Fruit fly (Drosophila melanogaster): ENCODE data around the gene Amnionless.

Amnionless gene

dm6 chr2L:267441-268089 lies 21.4 kb downstream of the Amnionless start, which contains the start of gene CG17075 (continued):
- TF ChIP-seq sd (tag; optimal IDR thresholded peaks at IDR 0.05): peak; percentile 84
- TF ChIP-seq CG1832 (GFP tag; optimal IDR thresholded peaks at IDR 0.05): no peak
- TF ChIP-seq CG9876 (GFP tag; optimal IDR thresholded peaks at IDR 0.05): no peak
- TF ChIP-seq bcd (GFP tag; optimal IDR thresholded peaks at IDR 0.05): peak; percentile 85
- no peak for TF ChIP-seq tll (GFP tag; optimal IDR thresholded peaks at IDR 0.05)
- TF ChIP-seq nom (GFP tag; optimal IDR thresholded peaks at IDR 0.05): peak; percentile 40
- TF ChIP-seq CG10274 (GFP tag; optimal IDR thresholded peaks at IDR 0.05): peak; percentile 64
- TF ChIP-seq Hand (GFP tag; optimal IDR thresholded peaks at IDR 0.05): peak; percentile 94
- peak; percentile 82 for TF ChIP-seq sens-2 (GFP tag; IDR thresholded peaks at IDR 0.05)
- TF ChIP-seq HLH54F (GFP tag; optimal IDR thresholded peaks at IDR 0.05): peak; percentile 77
- no peak for TF ChIP-seq br (optimal IDR thresholded peaks at IDR 0.05)
- TF ChIP-seq fd3F (GFP tag; optimal IDR thresholded peaks at IDR 0.05): peak; percentile 96
- peak; percentile 93 for TF ChIP-seq CG8290 (GFP tag; optimal IDR thresholded peaks at IDR 0.05)
- peak in 1 of 2 experiments; percentile 68 for TF ChIP-seq CG8290 (tag; optimal IDR thresholded peaks at IDR 0.05)
- TF ChIP-seq ttk (GFP tag; IDR thresholded peaks at IDR 0.05): peak; percentile 94
- TF ChIP-seq CG4328 (GFP tag; optimal IDR thresholded peaks at IDR 0.05): peak; percentile 81
- TF ChIP-seq CG10209 (GFP tag; optimal IDR thresholded peaks at IDR 0.05): peak; percentile 96
- TF ChIP-seq chinmo (GFP tag; IDR thresholded peaks at IDR 0.05; ENCODE audit: partially characterized antibody): no peak
- peak; percentile 87 for TF ChIP-seq CG30431 (GFP tag; optimal IDR thresholded peaks at IDR 0.05)
- TF ChIP-seq ci (GFP tag; IDR thresholded peaks at IDR 0.05): peak; percentile 97
- peak; percentile 89 for TF ChIP-seq gsb-n (tag; optimal IDR thresholded peaks at IDR 0.05)
- TF ChIP-seq oc (tag; optimal IDR thresholded peaks at IDR 0.05): peak; percentile 91
- peak; percentile 72 for TF ChIP-seq Nf-YB (GFP tag; optimal IDR thresholded peaks at IDR 0.05)
- peak; percentile 89 to 93 for TF ChIP-seq dpn (GFP tag; optimal IDR thresholded peaks at IDR 0.05)
- TF ChIP-seq Atf6 (GFP tag; IDR thresholded peaks at IDR 0.05): peak; percentile 97
- TF ChIP-seq CG6854 (GFP tag; optimal IDR thresholded peaks at IDR 0.05): peak; percentile 92
- no peak; the same call in 1 of the 2 replicates for TF ChIP-seq Dip2 (GFP tag; IDR thresholded peaks at IDR 0.05)
- TF ChIP-seq Sin3A (optimal IDR thresholded peaks at IDR 0.05): no peak
- TF ChIP-seq jigr1 (GFP tag; IDR thresholded peaks at IDR 0.05): peak; percentile 82
- TF ChIP-seq CG2875 (GFP tag; optimal IDR thresholded peaks at IDR 0.05): peak; percentile 87
- TF ChIP-seq CG12155 (GFP tag; optimal IDR thresholded peaks at IDR 0.05): peak; percentile 90
- peak; percentile 79 for TF ChIP-seq croc (GFP tag; conservative IDR thresholded peaks at IDR 0.05)
- peak; percentile 93 for TF ChIP-seq esg (GFP tag; conservative IDR thresholded peaks at IDR 0.05)
- TF ChIP-seq CG32772 (GFP tag; IDR thresholded peaks at IDR 0.05): peak; percentile 97
- TF ChIP-seq gfzf (GFP tag; optimal IDR thresholded peaks at IDR 0.05): no peak
- peak; percentile 93 for TF ChIP-seq stc (GFP tag; IDR thresholded peaks at IDR 0.05)
- TF ChIP-seq CG12391 (tag; optimal IDR thresholded peaks at IDR 0.05): peak; percentile 96
- TF ChIP-seq CG8281 (tag; optimal IDR thresholded peaks at IDR 0.05): peak; percentile 72
- TF ChIP-seq CG34376 (GFP tag; optimal IDR thresholded peaks at IDR 0.05): peak; percentile 80
- TF ChIP-seq MBD-R2 (GFP tag; IDR thresholded peaks at IDR 0.05): peak; percentile 91
- TF ChIP-seq Oli (tag; optimal IDR thresholded peaks at IDR 0.05): peak; percentile 94
- TF ChIP-seq CG6689 (GFP tag; IDR thresholded peaks at IDR 0.05): peak; percentile 94
- TF ChIP-seq CG4282 (GFP tag; optimal IDR thresholded peaks at IDR 0.05): no peak
- peak; percentile 73; the same call in 1 of the 2 replicates for TF ChIP-seq chm (GFP tag; IDR thresholded peaks at IDR 0.05)
- peak; percentile 97 for TF ChIP-seq CG14014 (GFP tag; IDR thresholded peaks at IDR 0.05)
- peak; percentile 17 for TF ChIP-seq ab (GFP tag; optimal IDR thresholded peaks at IDR 0.05)
- TF ChIP-seq CG8765 (GFP tag; IDR thresholded peaks at IDR 0.05): 0 out of 2 replicates have a peak, but pooled peaks have one; percentile 42
- peak; percentile 80 for TF ChIP-seq B-H2 (GFP tag; optimal IDR thresholded peaks at IDR 0.05)
- no peak for TF ChIP-seq hkb (optimal IDR thresholded peaks at IDR 0.05)
- TF ChIP-seq hkb (GFP tag; IDR thresholded peaks at IDR 0.05): peak; percentile 96
- TF ChIP-seq vnd (GFP tag; IDR thresholded peaks at IDR 0.05; ENCODE audit: partially characterized antibody): no peak
